Worm (Caenorhabditis elegans): ENCODE data around the gene F55H2.8.

ce11 chrIII:9488431-9488830 is 25.2 kb upstream of the F55H2.8 start, which contains the start of gene nlp-36:
- TF ChIP-seq unc-62 (GFP tag; optimal IDR thresholded peaks at IDR 0.05) (no peak), ztf-4 (tag; optimal IDR thresholded peaks at IDR 0.05) (no peak), nhr-25 (tag; optimal IDR thresholded peaks at IDR 0.05) (no peak), nhr-6 (tag; optimal IDR thresholded peaks at IDR 0.05) (no peak), snpc-4 (tag; optimal IDR thresholded peaks at IDR 0.05) (no peak), mab-5 (tag; optimal IDR thresholded peaks at IDR 0.05) (no peak), R02D3.7 (tag; optimal IDR thresholded peaks at IDR 0.05) (no peak), blmp-1 (tag; optimal IDR thresholded peaks at IDR 0.05; ENCODE audit: insufficient read depth) (no peak), lin-39 (tag; optimal IDR thresholded peaks at IDR 0.05) (no peak), elt-1 (tag; optimal IDR thresholded peaks at IDR 0.05) (no peak), aly-2 (tag; optimal IDR thresholded peaks at IDR 0.05) (no peak), lin-13 (GFP tag; optimal IDR thresholded peaks at IDR 0.05) (no peak), skn-1 (tag; optimal IDR thresholded peaks at IDR 0.05) (no peak), elt-3 (tag; optimal IDR thresholded peaks at IDR 0.05) (no peak)
